Worm (Caenorhabditis elegans): Measurements from ENCODE around the gene C33F10.12.

- TF ChIP-seq F37B4.10 (GFP tag; IDR thresholded peaks at IDR 0.05) (no peak), unc-130 (GFP tag; optimal IDR thresholded peaks at IDR 0.05) (no peak), him-1 (tag; optimal IDR thresholded peaks at IDR 0.05) (no peak), ets-4 (GFP tag; optimal IDR thresholded peaks at IDR 0.05) (no peak), D2030.7 (GFP tag; IDR thresholded peaks at IDR 0.05) (no peak), madf-10 (tag; optimal IDR thresholded peaks at IDR 0.05) (no peak), lin-26 (GFP tag; IDR thresholded peaks at IDR 0.05) (no peak), Y56A3A.18 (GFP tag; IDR thresholded peaks at IDR 0.05) (no peak), lsy-27 (tag; optimal IDR thresholded peaks at IDR 0.05; ENCODE audit: borderline replicate concordance, insufficient read depth) (no peak), sea-2 (GFP tag; IDR thresholded peaks at IDR 0.05) (no peak)
Measured at ce11 chrII:4849885-4850284, 12.3 kb upstream of the C33F10.12 start, which contains the start of gene T23B7.3.
